Fruit fly (Drosophila melanogaster) whole organism, embryonic: ENCODE data around the gene p24-2.

Source experiments
- Abd-B ChIP-seq: fragments of 200-800 bp; sonication (Bioruptor generic); optimal IDR thresholded peaks from 2 replicates; lab custom pipeline; 2018; ENCODE audit warnings: missing biosample characterization, mild to moderate bottlenecking, missing genetic modification characterization, moderate library complexity
- Asciz ChIP-seq: fragments of 200-800 bp; sonication (Bioruptor generic); optimal IDR thresholded peaks from 2 replicates; lab custom pipeline; 2017; ENCODE audit warnings: missing biosample characterization, mild to moderate bottlenecking, missing genetic modification characterization, missing genetic modification reagents
- Atf3 ChIP-seq: fragments of 200-800 bp; sonication (Bioruptor generic); optimal IDR thresholded peaks from 3 replicates; lab custom pipeline; 2016; ENCODE audit warnings: missing biosample characterization, missing genetic modification characterization
- Atf6 ChIP-seq: fragments of 200-800 bp; sonication (Bioruptor generic); IDR thresholded peaks from 2 replicates; pipeline ENCODE4 v1.3.6; 2022; ENCODE audit warnings: missing biosample characterization, missing genetic modification characterization
- Bteb2 ChIP-seq: fragments of 200-800 bp; sonication (Bioruptor generic); optimal IDR thresholded peaks from 2 replicates; lab custom pipeline; 2016; ENCODE audit warnings: missing biosample characterization, missing genetic modification characterization
- C15 ChIP-seq: fragments of 200-800 bp; sonication (Bioruptor generic); IDR thresholded peaks from 3 replicates; pipeline ENCODE4 v1.3.6; 2022; ENCODE audit warnings: missing biosample characterization, missing genetic modification characterization
- CG10274 ChIP-seq: fragments of 200-800 bp; sonication (Bioruptor generic); optimal IDR thresholded peaks from 3 replicates; lab custom pipeline; 2017; ENCODE audit warnings: missing biosample characterization, mild to moderate bottlenecking, missing genetic modification characterization
- CG1603 ChIP-seq: fragments of 200-800 bp; sonication (Bioruptor generic); optimal IDR thresholded peaks from 2 replicates; lab custom pipeline; 2019; ENCODE audit warnings: missing biosample characterization, mild to moderate bottlenecking, missing genetic modification characterization, moderate library complexity
- CG1647 ChIP-seq: fragments of 200-800 bp; sonication (Bioruptor generic); optimal IDR thresholded peaks from 3 replicates; lab custom pipeline; 2016; ENCODE audit warnings: missing biosample characterization, missing genetic modification characterization
- CG18764 ChIP-seq: fragments of 200-800 bp; sonication (Bioruptor generic); optimal IDR thresholded peaks from 3 replicates; lab custom pipeline; 2016; ENCODE audit warnings: missing biosample characterization, missing genetic modification characterization
- CG2202 ChIP-seq: fragments of 200-800 bp; sonication (Bioruptor generic); optimal IDR thresholded peaks from 2 replicates; lab custom pipeline; 2018; ENCODE audit warnings: missing biosample characterization, mild to moderate bottlenecking, missing genetic modification characterization
- CG30020 ChIP-seq: fragments of 200-800 bp; optimal IDR thresholded peaks from 2 replicates; lab custom pipeline; 2019; ENCODE audit warnings: missing biosample characterization, mild to moderate bottlenecking, missing genetic modification characterization, moderate library complexity
- CG31365 ChIP-seq: fragments of 200-800 bp; sonication (Bioruptor generic); optimal IDR thresholded peaks from 2 replicates; lab custom pipeline; 2018; ENCODE audit warnings: missing biosample characterization, mild to moderate bottlenecking, missing genetic modification characterization
- CG33213 ChIP-seq: fragments of 200-800 bp; sonication (Bioruptor generic); optimal IDR thresholded peaks from 3 replicates; lab custom pipeline; 2016; ENCODE audit warnings: missing biosample characterization, missing genetic modification characterization
- CG3407 ChIP-seq: fragments of 200-800 bp; sonication (Bioruptor generic); optimal IDR thresholded peaks from 2 replicates; lab custom pipeline; 2018; ENCODE audit warnings: missing biosample characterization, mild to moderate bottlenecking, missing genetic modification characterization
- CG3847 ChIP-seq: fragments of 200-800 bp; sonication (Bioruptor generic); IDR thresholded peaks from 2 replicates; pipeline ENCODE4 v1.3.6; 2022; ENCODE audit warnings: missing biosample characterization, missing genetic modification characterization
- CG3995 ChIP-seq: fragments of 200-800 bp; sonication (Bioruptor generic); optimal IDR thresholded peaks from 3 replicates; lab custom pipeline; 2016; ENCODE audit warnings: missing biosample characterization, missing genetic modification characterization
- CG6854 ChIP-seq: fragments of 200-800 bp; sonication (Bioruptor generic); optimal IDR thresholded peaks from 3 replicates; lab custom pipeline; 2017; ENCODE audit warnings: missing biosample characterization, mild to moderate bottlenecking, missing genetic modification characterization
- CG8388 ChIP-seq: fragments of 200-800 bp; sonication (Bioruptor generic); optimal IDR thresholded peaks from 2 replicates; lab custom pipeline; 2019; ENCODE audit warnings: missing biosample characterization, mild to moderate bottlenecking, missing genetic modification characterization, moderate library complexity
- CG9609 ChIP-seq: fragments of 200-800 bp; sonication (Bioruptor generic); optimal IDR thresholded peaks from 3 replicates; lab custom pipeline; 2016; ENCODE audit warnings: missing biosample characterization, missing genetic modification characterization
- CG9876 ChIP-seq: fragments of 200-800 bp; sonication (Bioruptor generic); optimal IDR thresholded peaks from 2 replicates; lab custom pipeline; 2016; ENCODE audit warnings: missing biosample characterization, missing genetic modification characterization
- Dfd ChIP-seq, 2 experiments: fragments of >200 bp; optimal IDR thresholded peaks; 2 replicates each; lab custom pipeline; 2017; ENCODE audit warnings: missing biosample characterization in 2 of 2, missing genetic modification characterization in 2 of 2
- Dref ChIP-seq: fragments of 200-800 bp; sonication (Bioruptor generic); IDR thresholded peaks from 2 replicates; pipeline ENCODE4 v1.3.6; 2022; ENCODE audit warnings: missing biosample characterization, missing genetic modification characterization
- Eip74EF ChIP-seq, 2 experiments: fragments of 200-800 bp in 1 of 2; fragments of >200 bp in 1 of 2; sonication (Bioruptor generic) in 1 of 2; optimal IDR thresholded peaks; 2 replicates each; lab custom pipeline; 2017 to 2019; ENCODE audit warnings: missing biosample characterization in 2 of 2, missing genetic modification characterization in 2 of 2, mild to moderate bottlenecking in 1 of 2, moderate library complexity in 1 of 2
- HLH54F ChIP-seq: fragments of 200-800 bp; sonication (Bioruptor generic); optimal IDR thresholded peaks from 3 replicates; lab custom pipeline; 2016; ENCODE audit warnings: missing biosample characterization, missing genetic modification characterization
- HmgD ChIP-seq: fragments of 200-800 bp; sonication (Bioruptor generic); optimal IDR thresholded peaks from 3 replicates; lab custom pipeline; 2016; ENCODE audit warnings: missing biosample characterization, missing genetic modification characterization
- Myb ChIP-seq: fragments of 200-800 bp; sonication (Bioruptor generic); optimal IDR thresholded peaks from 2 replicates; lab custom pipeline; 2016; ENCODE audit warnings: missing biosample characterization, missing genetic modification characterization
- Nf-YC ChIP-seq: fragments of 200-800 bp; optimal IDR thresholded peaks from 3 replicates; lab custom pipeline; 2019; ENCODE audit warnings: missing biosample characterization, mild to moderate bottlenecking, missing genetic modification characterization, moderate library complexity
- Rx ChIP-seq: fragments of 200-800 bp; sonication (Bioruptor generic); IDR thresholded peaks from 2 replicates; pipeline ENCODE4 v1.3.6; 2022; ENCODE audit warnings: missing biosample characterization, missing genetic modification characterization
- Stat92E ChIP-seq, 3 experiments: fragments of >200 bp in 2 of 3; fragments of 200-800 bp in 1 of 3; sonication (Bioruptor generic) in 1 of 3; optimal IDR thresholded peaks; 2 replicates each; lab custom pipeline; 2017 to 2019; ENCODE audit warnings: missing biosample characterization in 3 of 3, missing genetic modification characterization in 3 of 3, mild to moderate bottlenecking in 1 of 3, moderate library complexity in 1 of 3
- Usf ChIP-seq: fragments of 200-800 bp; sonication (Bioruptor generic); optimal IDR thresholded peaks from 2 replicates; lab custom pipeline; 2017; ENCODE audit warnings: missing genotype, missing biosample characterization, missing genetic modification characterization
- ara ChIP-seq: fragments of 200-800 bp; sonication (Bioruptor generic); IDR thresholded peaks from 2 replicates; pipeline ENCODE4 v1.3.6; 2022; ENCODE audit warnings: missing biosample characterization, missing genetic modification characterization
- bigmax ChIP-seq: fragments of 200-800 bp; sonication (Bioruptor generic); optimal IDR thresholded peaks from 2 replicates; lab custom pipeline; 2018; ENCODE audit warnings: missing biosample characterization, mild to moderate bottlenecking, missing genetic modification characterization
- chinmo ChIP-seq: fragments of 200-800 bp; sonication (Bioruptor generic); IDR thresholded peaks from 4 replicates; pipeline ENCODE4 v1.3.6; 2022; ENCODE audit warnings: missing biosample characterization, missing genetic modification characterization; ENCODE audit not compliant: partially characterized antibody
- disco-r ChIP-seq: fragments of 200-800 bp; sonication (Bioruptor generic); optimal IDR thresholded peaks from 2 replicates; lab custom pipeline; 2016; ENCODE audit warnings: missing biosample characterization, missing genetic modification characterization
- dm ChIP-seq: fragments of 200-800 bp; sonication (Bioruptor generic); optimal IDR thresholded peaks from 3 replicates; lab custom pipeline; 2016; ENCODE audit warnings: missing biosample characterization, missing genetic modification characterization
- dmrt11E ChIP-seq: fragments of 200-800 bp; sonication (Bioruptor generic); optimal IDR thresholded peaks from 3 replicates; lab custom pipeline; 2018; ENCODE audit warnings: missing biosample characterization, mild to moderate bottlenecking, missing genetic modification characterization, moderate library complexity
- en ChIP-seq: fragments of 200-800 bp; sonication (Bioruptor generic); optimal IDR thresholded peaks from 2 replicates; lab custom pipeline; 2016; ENCODE audit warnings: missing biosample characterization, missing genetic modification characterization
- fd3F ChIP-seq: fragments of 200-800 bp; sonication (Bioruptor generic); optimal IDR thresholded peaks from 2 replicates; lab custom pipeline; 2018; ENCODE audit warnings: missing biosample characterization, mild to moderate bottlenecking, missing genetic modification characterization, moderate library complexity
- insv ChIP-seq, 2 experiments: fragments of 200-800 bp; sonication (Bioruptor generic); optimal IDR thresholded peaks; 3 replicates each; lab custom pipeline; 2016 to 2018; ENCODE audit warnings: missing biosample characterization in 2 of 2, missing genetic modification characterization in 2 of 2
- lab ChIP-seq: fragments of 200-800 bp; sonication (Bioruptor generic); optimal IDR thresholded peaks from 3 replicates; lab custom pipeline; 2017; ENCODE audit warnings: missing biosample characterization, missing genetic modification characterization, mild to moderate bottlenecking, moderate library complexity, missing genetic modification reagents
- luna ChIP-seq: fragments of 200-800 bp; sonication (Bioruptor generic); optimal IDR thresholded peaks from 2 replicates; lab custom pipeline; 2016; ENCODE audit warnings: missing biosample characterization, missing genetic modification characterization
- nom ChIP-seq: fragments of 200-800 bp; sonication (Bioruptor generic); optimal IDR thresholded peaks from 2 replicates; lab custom pipeline; 2017; ENCODE audit warnings: missing biosample characterization, missing genetic modification characterization, mild to moderate bottlenecking, moderate library complexity, missing genetic modification reagents
- peb ChIP-seq: fragments of 200-800 bp; sonication (Bioruptor generic); IDR thresholded peaks from 2 replicates; pipeline ENCODE4 v1.3.6; 2022; ENCODE audit warnings: missing biosample characterization, missing genetic modification characterization
- pho ChIP-seq: fragments of 200-800 bp; sonication (Bioruptor generic); optimal IDR thresholded peaks from 2 replicates; lab custom pipeline; 2016; ENCODE audit warnings: missing biosample characterization, missing genetic modification characterization
- slou ChIP-seq: fragments of 200-800 bp; sonication (Bioruptor generic); optimal IDR thresholded peaks from 3 replicates; lab custom pipeline; 2016; ENCODE audit warnings: missing biosample characterization, missing genetic modification characterization
- slp2 ChIP-seq: fragments of 200-800 bp; sonication (Bioruptor generic); optimal IDR thresholded peaks from 2 replicates; lab custom pipeline; 2016; ENCODE audit warnings: missing biosample characterization, missing genetic modification characterization
- sna ChIP-seq: fragments of 200-800 bp; sonication (Bioruptor generic); IDR thresholded peaks from 2 replicates; pipeline ENCODE4 v1.3.6; 2022; ENCODE audit warnings: missing biosample characterization, missing genetic modification characterization; ENCODE audit not compliant: partially characterized antibody
- sob ChIP-seq: fragments of 200-800 bp; sonication (Bioruptor generic); IDR thresholded peaks from 2 replicates; pipeline ENCODE4 v1.3.6; 2022; ENCODE audit warnings: missing biosample characterization, missing genetic modification characterization
- unpg ChIP-seq: fragments of 200-800 bp; sonication (Bioruptor generic); optimal IDR thresholded peaks from 3 replicates; lab custom pipeline; 2018; ENCODE audit warnings: missing biosample characterization, mild to moderate bottlenecking, missing genetic modification characterization, moderate library complexity
- wdn ChIP-seq: fragments of 200-800 bp; sonication (Bioruptor generic); IDR thresholded peaks from 2 replicates; pipeline ENCODE4 v1.3.6; 2022; ENCODE audit warnings: missing biosample characterization, missing genetic modification characterization

The p24-2 gene

dm6 chr3R:9702567-9702966, 10.0 kb upstream of the p24-2 start (continued):
- TF ChIP-seq Asciz (GFP tag; lab: Kevin White, UChicago) (peak; percentile 89), CG1603 (tag; lab: Kevin White, UChicago) (peak; percentile 89), Myb (peak; percentile 62), Dref (GFP tag; lab: Robert Waterston, UW) (no peak), Atf6 (GFP tag; lab: Robert Waterston, UW) (no peak), HLH54F (GFP tag; lab: Kevin White, UChicago) (peak; percentile 84), bigmax (GFP tag; lab: Kevin White, UChicago) (peak; percentile 57), CG8388 (peak; percentile 88), disco-r (GFP tag; lab: Kevin White, UChicago) (peak; percentile 65), CG9609 (GFP tag; lab: Kevin White, UChicago) (peak; percentile 61), slou (GFP tag; lab: Kevin White, UChicago) (peak; percentile 63), CG9876 (GFP tag; lab: Kevin White, UChicago) (peak; percentile 38), Abd-B (peak; percentile 78), fd3F (GFP tag; lab: Kevin White, UChicago) (peak; percentile 88), luna (peak; percentile 44), CG2202 (tag; lab: Kevin White, UChicago) (peak; percentile 81), Eip74EF (GFP tag; optimal IDR thresholded peaks at IDR 0.05; lab: Kevin White, UChicago) (peak in 1 of 2 experiments; percentile 94), peb (no peak), Bteb2 (GFP tag; lab: Kevin White, UChicago) (peak; percentile 81), lab (peak; percentile 95), Usf (GFP tag; lab: Kevin White, UChicago) (peak; percentile 77), Stat92E (GFP tag; optimal IDR thresholded peaks at IDR 0.05; lab: Kevin White, UChicago) (peak in 1 of 3 experiments; percentile 49), wdn (GFP tag; lab: Robert Waterston, UW) (no peak), pho (GFP tag; lab: Kevin White, UChicago) (peak; percentile 77), slp2 (GFP tag; lab: Kevin White, UChicago) (peak; percentile 69), chinmo (GFP tag; lab: Robert Waterston, UW) (no peak), Dfd (GFP tag; optimal IDR thresholded peaks at IDR 0.05; lab: Kevin White, UChicago) (no peak), CG10274 (peak; percentile 80), CG1647 (GFP tag; lab: Kevin White, UChicago) (peak; percentile 78), CG30020 (tag; lab: Kevin White, UChicago) (peak; percentile 17), Atf3 (GFP tag; lab: Kevin White, UChicago) (peak; percentile 59), en (GFP tag; lab: Kevin White, UChicago) (peak; percentile 70), Nf-YC (peak; percentile 27), dmrt11E (tag; lab: Kevin White, UChicago) (peak; percentile 82), sna (GFP tag; lab: Robert Waterston, UW) (no peak), CG3995 (GFP tag; lab: Kevin White, UChicago) (peak; percentile 56), C15 (no peak), dm (GFP tag; lab: Kevin White, UChicago) (peak; percentile 67), nom (GFP tag; lab: Kevin White, UChicago) (no peak), Rx (no peak), CG6854 (GFP tag; lab: Kevin White, UChicago) (peak; percentile 84), HmgD (peak; percentile 44), sob (GFP tag; lab: Robert Waterston, UW) (no peak), ara (no peak), CG31365 (peak; percentile 83), unpg (GFP tag; lab: Kevin White, UChicago) (peak; percentile 95), CG18764 (peak; percentile 86), CG3407 (peak; percentile 82), CG3847 (GFP tag; lab: Robert Waterston, UW) (no peak), insv (GFP tag; optimal IDR thresholded peaks at IDR 0.05; lab: Kevin White, UChicago) (peak in 1 of 2 experiments; percentile 33), CG33213 (peak; percentile 82)
